Fruit fly (Drosophila melanogaster): Measurements from ENCODE around the gene CycJ.

Gene CycJ

DNA sequence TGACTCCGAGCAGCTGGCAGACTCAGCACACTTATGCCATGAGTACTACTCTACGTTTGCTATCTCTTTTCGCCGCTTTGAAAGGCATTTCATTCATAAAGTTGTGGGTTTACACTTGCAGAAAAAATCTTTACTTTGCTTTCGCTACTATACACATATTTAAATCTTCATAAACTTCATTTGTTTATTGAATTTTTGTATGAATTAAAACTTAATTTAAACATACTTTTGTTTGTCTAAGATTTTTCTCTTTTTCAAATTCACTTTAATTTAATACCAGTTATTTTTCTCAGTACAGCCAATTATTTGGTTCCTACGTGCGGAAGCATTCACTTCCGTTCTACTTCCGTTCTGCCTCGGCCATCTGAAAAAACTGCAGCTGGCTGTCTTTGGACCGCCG is 27.8 kb upstream of the CycJ start (continued):
- TF ChIP-seq CG7963 (GFP tag; IDR thresholded peaks at IDR 0.05; ENCODE audit: partially characterized antibody) (no peak), esg (GFP tag; conservative IDR thresholded peaks at IDR 0.05) (peak; percentile 50; the same call in 1 of the 2 replicates), Aef1 (GFP tag; IDR thresholded peaks at IDR 0.05) (no peak), phol (tag; optimal IDR thresholded peaks at IDR 0.05) (peak; percentile 80), Elba2 (GFP tag; optimal IDR thresholded peaks at IDR 0.05) (no peak), CG16863 (GFP tag; optimal IDR thresholded peaks at IDR 0.05) (peak; percentile 60), MESR4 (GFP tag; optimal IDR thresholded peaks at IDR 0.05) (no peak), ac (GFP tag; optimal IDR thresholded peaks at IDR 0.05) (peak; percentile 62), Drgx (GFP tag; IDR thresholded peaks at IDR 0.05) (no peak), CG1792 (GFP tag; optimal IDR thresholded peaks at IDR 0.05) (no peak), Hmr (GFP tag; optimal IDR thresholded peaks at IDR 0.05) (peak; percentile 62), CG11085 (GFP tag; IDR thresholded peaks at IDR 0.05) (0 out of 2 replicates have a peak, but pooled peaks have one; percentile 25), Max (GFP tag; optimal IDR thresholded peaks at IDR 0.05) (peak; percentile 36), grau (tag; optimal IDR thresholded peaks at IDR 0.05) (peak; percentile 75), HLHmδ (GFP tag; optimal IDR thresholded peaks at IDR 0.05) (no peak), wek (GFP tag; optimal IDR thresholded peaks at IDR 0.05) (no peak), CG1602 (GFP tag; optimal IDR thresholded peaks at IDR 0.05) (peak; percentile 59), Optix (GFP tag; IDR thresholded peaks at IDR 0.05) (no peak), CG6654 (GFP tag; optimal IDR thresholded peaks at IDR 0.05) (peak; percentile 6), CG12299 (tag; optimal IDR thresholded peaks at IDR 0.05) (no peak), Abd-B (GFP tag; optimal IDR thresholded peaks at IDR 0.05) (peak; percentile 37), CG10959 (GFP tag; IDR thresholded peaks at IDR 0.05) (0 out of 2 replicates have a peak, but pooled peaks have one; percentile 24), corto (GFP tag; optimal IDR thresholded peaks at IDR 0.05) (no peak), CG10979 (tag; optimal IDR thresholded peaks at IDR 0.05) (peak; percentile 87), zf30C (GFP tag; optimal IDR thresholded peaks at IDR 0.05) (peak; percentile 87), CG2875 (GFP tag; optimal IDR thresholded peaks at IDR 0.05) (peak; percentile 46), CG12391 (tag; optimal IDR thresholded peaks at IDR 0.05) (peak; percentile 85), tio (GFP tag; optimal IDR thresholded peaks at IDR 0.05) (peak; percentile 53), CG10543 (GFP tag; optimal IDR thresholded peaks at IDR 0.05) (no peak), CG18619 (GFP tag; optimal IDR thresholded peaks at IDR 0.05) (peak; percentile 14), mam (GFP tag; optimal IDR thresholded peaks at IDR 0.05) (peak; percentile 5), Oaz (GFP tag; IDR thresholded peaks at IDR 0.05) (0 out of 2 replicates have a peak, but pooled peaks have one; percentile 18), CG4707 (GFP tag; optimal IDR thresholded peaks at IDR 0.05) (no peak), ewg (GFP tag; optimal IDR thresholded peaks at IDR 0.05) (peak; percentile 10), Hr51 (GFP tag; optimal IDR thresholded peaks at IDR 0.05) (peak; percentile 48 to 77), nom (GFP tag; optimal IDR thresholded peaks at IDR 0.05) (no peak), odd (GFP tag; optimal IDR thresholded peaks at IDR 0.05) (peak; percentile 23), CG30020 (tag; optimal IDR thresholded peaks at IDR 0.05) (peak; percentile 14), danr (GFP tag; IDR thresholded peaks at IDR 0.05) (no peak), ken (GFP tag; IDR thresholded peaks at IDR 0.05) (no peak), bab2 (GFP tag; optimal IDR thresholded peaks at IDR 0.05) (peak; percentile 30), CG34224 (GFP tag; IDR thresholded peaks at IDR 0.05; ENCODE audit: partially characterized antibody) (no peak), Jarid2 (GFP tag; optimal IDR thresholded peaks at IDR 0.05) (peak; percentile 10), CG11398 (GFP tag; optimal IDR thresholded peaks at IDR 0.05) (no peak), ro (GFP tag; IDR thresholded peaks at IDR 0.05) (no peak), dmrt99B (tag; optimal IDR thresholded peaks at IDR 0.05) (peak; percentile 79), disco-r (GFP tag; optimal IDR thresholded peaks at IDR 0.05) (no peak), Asciz (GFP tag; optimal IDR thresholded peaks at IDR 0.05) (peak; percentile 49), CG14014 (GFP tag; IDR thresholded peaks at IDR 0.05) (no peak), trem (tag; optimal IDR thresholded peaks at IDR 0.05) (peak; percentile 72)
